Fruit fly (Drosophila melanogaster): ENCODE data around the gene PVRAP.
A peak's percentile ranks its signal among the peaks of the same experiment; 100 is the strongest.

dm6 chr3L:6038720-6039205 is 41.8 kb downstream of the PVRAP start, which contains the start of gene Jon65Aiv:
- TF ChIP-seq Mes4 (GFP tag; optimal IDR thresholded peaks at IDR 0.05) (no peak), BtbVII (GFP tag; optimal IDR thresholded peaks at IDR 0.05) (no peak), CG43689 (GFP tag; IDR thresholded peaks at IDR 0.05) (no peak), nerfin-1 (tag; optimal IDR thresholded peaks at IDR 0.05) (no peak), Side (GFP tag; optimal IDR thresholded peaks at IDR 0.05) (no peak), seq (GFP tag; IDR thresholded peaks at IDR 0.05) (no peak), CG10209 (GFP tag; optimal IDR thresholded peaks at IDR 0.05) (no peak), exex (tag; optimal IDR thresholded peaks at IDR 0.05) (peak; percentile 97), Dll (GFP tag; IDR thresholded peaks at IDR 0.05; ENCODE audit: partially characterized antibody) (no peak)

Measured in whole organism, embryonic.